Worm (Caenorhabditis elegans) whole organism, mixed stage, embryonic: Measurements from ENCODE around the gene msp-50.

Experiments
- ceh-83 ChIP-seq: fragments of 200-800 bp; sonication (Bioruptor generic); optimal IDR thresholded peaks from 2 replicates; lab custom pipeline; 2018; ENCODE audit warnings: mild to moderate bottlenecking, missing genetic modification characterization, missing compliant biosample characterization
- lin-13 ChIP-seq: fragments of 150-350 bp; optimal IDR thresholded peaks from 2 replicates; lab custom pipeline; 2014; ENCODE audit warnings: missing biosample characterization, missing genetic modification characterization
- nhr-28 ChIP-seq: fragments of 150-350 bp; optimal IDR thresholded peaks from 2 replicates; lab custom pipeline; 2014; ENCODE audit warnings: missing biosample characterization, missing genetic modification characterization
- unc-62 ChIP-seq: fragments of 150-350 bp; optimal IDR thresholded peaks from 2 replicates; lab custom pipeline; 2014; ENCODE audit warnings: missing biosample characterization, missing genetic modification reagents, missing genetic modification characterization

DNA sequence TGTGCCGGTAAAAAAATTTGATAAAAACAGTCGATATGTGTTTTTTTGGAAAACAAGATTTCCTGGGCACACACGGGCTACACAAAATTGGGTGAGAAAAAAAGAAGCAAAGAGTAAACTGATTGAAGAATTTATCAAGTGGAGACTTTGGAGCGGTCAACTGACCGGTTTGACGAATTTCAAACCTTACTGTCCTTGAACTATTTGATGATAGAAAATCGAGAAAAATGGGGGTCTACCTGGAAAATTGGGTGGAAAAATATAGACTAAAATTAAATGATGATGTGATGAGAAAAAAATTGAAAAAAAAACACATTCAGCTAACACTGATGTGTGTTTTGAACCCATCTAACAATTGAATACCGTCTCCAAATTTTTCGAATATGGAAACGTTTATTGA, 11.2 kb downstream of the msp-50 start, which contains the start of gene C34F11.8:
- no peak for TF ChIP-seq unc-62 (GFP tag; lab: Kevin White, UChicago)
- no peak for TF ChIP-seq ceh-83 (GFP tag; lab: Kevin White, UChicago)
- TF ChIP-seq nhr-28 (tag; lab: Kevin White, UChicago), result no peak
- no peak for TF ChIP-seq lin-13
